Fruit fly (Drosophila melanogaster) whole organism, pupa: ENCODE results near the gene CG11882.

Source experiments
- CG10348 ChIP-seq: fragments of 200-800 bp; sonication (Bioruptor generic); IDR thresholded peaks from 2 replicates; pipeline ENCODE4 v1.3.6; 2022; ENCODE audit warnings: missing biosample characterization, missing genetic modification characterization
- CG12605 ChIP-seq: fragments of 200-800 bp; sonication (Bioruptor generic); IDR thresholded peaks from 2 replicates; pipeline ENCODE4 v1.3.6; 2022; ENCODE audit warnings: missing biosample characterization, missing genetic modification characterization
- CG13204 ChIP-seq: fragments of 200-800 bp; sonication (Bioruptor generic); optimal IDR thresholded peaks from 2 replicates; lab custom pipeline; 2018; ENCODE audit warnings: missing biosample characterization, mild to moderate bottlenecking, missing genetic modification characterization, moderate library complexity
- CG14655 ChIP-seq: fragments of 200-800 bp; sonication (Bioruptor generic); optimal IDR thresholded peaks from 3 replicates; lab custom pipeline; 2017; ENCODE audit warnings: mild to moderate bottlenecking, missing biosample characterization, missing genetic modification reagents, missing genetic modification characterization
- CG15710 ChIP-seq: fragments of 200-800 bp; sonication (Bioruptor generic); optimal IDR thresholded peaks from 2 replicates; lab custom pipeline; 2018; ENCODE audit warnings: missing biosample characterization, mild to moderate bottlenecking, missing genetic modification characterization, moderate library complexity
- CG17806 ChIP-seq: fragments of 200-800 bp; sonication (Bioruptor generic); optimal IDR thresholded peaks from 2 replicates; lab custom pipeline; 2018; ENCODE audit warnings: missing biosample characterization, mild to moderate bottlenecking, missing genetic modification characterization, moderate library complexity
- CG32121 ChIP-seq: fragments of 200-800 bp; sonication (Bioruptor generic); IDR thresholded peaks from 2 replicates; pipeline ENCODE4 v1.3.6; 2022; ENCODE audit warnings: missing biosample characterization, missing genetic modification characterization
- CG34367 ChIP-seq: fragments of 200-800 bp; sonication (Bioruptor generic); optimal IDR thresholded peaks from 2 replicates; lab custom pipeline; 2018; ENCODE audit warnings: missing biosample characterization, mild to moderate bottlenecking, missing genetic modification characterization
- CG4496 ChIP-seq: fragments of 200-800 bp; sonication (Bioruptor generic); IDR thresholded peaks from 3 replicates; pipeline ENCODE4 v1.3.6; 2022; ENCODE audit warnings: missing biosample characterization, missing genetic modification characterization
- CG8159 ChIP-seq: fragments of 200-800 bp; sonication (Bioruptor generic); optimal IDR thresholded peaks from 3 replicates; lab custom pipeline; 2018; ENCODE audit warnings: missing biosample characterization, mild to moderate bottlenecking, missing genetic modification characterization, moderate library complexity
- CG8301 ChIP-seq: fragments of 200-800 bp; sonication (Bioruptor generic); optimal IDR thresholded peaks from 2 replicates; lab custom pipeline; 2018; ENCODE audit warnings: missing biosample characterization, mild to moderate bottlenecking, missing genetic modification characterization
- CG9948 ChIP-seq: fragments of 200-800 bp; sonication (Bioruptor generic); optimal IDR thresholded peaks from 2 replicates; lab custom pipeline; 2018; ENCODE audit warnings: missing biosample characterization, mild to moderate bottlenecking, missing genetic modification characterization, moderate library complexity
- D1 ChIP-seq: fragments of 200-800 bp; sonication (Bioruptor generic); optimal IDR thresholded peaks from 2 replicates; lab custom pipeline; 2018; ENCODE audit warnings: missing biosample characterization, mild to moderate bottlenecking, missing genetic modification characterization, moderate library complexity
- EcR ChIP-seq: fragments of 200-800 bp; sonication (Bioruptor generic); optimal IDR thresholded peaks from 3 replicates; lab custom pipeline; 2019; ENCODE audit warnings: missing biosample characterization, missing genetic modification characterization, mild to moderate bottlenecking, moderate library complexity, missing genetic modification reagents
- Ets98B ChIP-seq: fragments of 200-800 bp; sonication (Bioruptor generic); IDR thresholded peaks from 2 replicates; pipeline ENCODE4 v1.3.6; 2022; ENCODE audit warnings: missing biosample characterization, missing genetic modification characterization
- Pif1A ChIP-seq: fragments of 200-800 bp; sonication (Bioruptor generic); optimal IDR thresholded peaks from 3 replicates; lab custom pipeline; 2016; ENCODE audit warnings: missing biosample characterization, missing genetic modification characterization
- Pif1B ChIP-seq: fragments of 200-800 bp; sonication (Bioruptor generic); optimal IDR thresholded peaks from 3 replicates; lab custom pipeline; 2016; ENCODE audit warnings: missing biosample characterization, missing genetic modification characterization
- Snoo ChIP-seq: fragments of 200-800 bp; sonication (Bioruptor generic); optimal IDR thresholded peaks from 3 replicates; lab custom pipeline; 2017; ENCODE audit warnings: missing biosample characterization, mild to moderate bottlenecking, missing genetic modification characterization, inconsistent platforms
- fd96Ca ChIP-seq: fragments of 200-800 bp; sonication (Bioruptor generic); IDR thresholded peaks from 3 replicates; pipeline ENCODE4 v1.3.6; 2022; ENCODE audit warnings: missing biosample characterization, missing genetic modification characterization
- gl ChIP-seq: fragments of 200-800 bp; sonication (Bioruptor generic); optimal IDR thresholded peaks from 2 replicates; lab custom pipeline; 2018; ENCODE audit warnings: missing biosample characterization, mild to moderate bottlenecking, missing genetic modification characterization
- rn ChIP-seq: fragments of 200-800 bp; sonication (Bioruptor generic); IDR thresholded peaks from 2 replicates; pipeline ENCODE4 v1.3.6; 2022; ENCODE audit warnings: missing biosample characterization, missing genetic modification characterization

The CG11882 gene

DNA sequence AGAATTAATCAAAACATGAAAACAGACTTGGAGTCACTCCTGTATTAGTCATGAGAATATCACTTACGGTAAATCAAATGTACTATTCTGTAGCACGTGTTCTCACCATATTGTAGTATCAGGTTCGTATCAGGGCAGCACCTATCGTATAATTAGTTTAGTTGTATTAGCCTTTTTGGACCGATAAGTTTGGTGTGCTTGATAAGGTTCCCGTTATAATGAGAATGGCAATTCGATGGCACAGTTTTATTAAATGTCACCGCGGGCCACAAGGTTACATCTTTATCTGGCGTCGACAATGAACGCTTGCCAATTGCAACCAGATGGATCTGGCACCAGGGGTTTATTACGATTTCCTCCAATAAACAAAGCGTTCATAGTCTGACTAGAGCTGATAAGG lies 10.7 kb upstream of the CG11882 start:
- TF ChIP-seq Pif1B (no peak), gl (no peak), CG8159 (no peak), CG9948 (tag; lab: Kevin White, UChicago) (no peak), EcR (GFP tag; lab: Kevin White, UChicago) (no peak), Snoo (no peak), Ets98B (GFP tag; lab: Robert Waterston, UW) (no peak), CG8301 (tag; lab: Kevin White, UChicago) (no peak), fd96Ca (no peak), rn (no peak), CG10348 (no peak), CG34367 (tag; lab: Kevin White, UChicago) (no peak), CG32121 (GFP tag; lab: Robert Waterston, UW) (no peak), CG14655 (GFP tag; lab: Kevin White, UChicago) (no peak), CG17806 (no peak), CG13204 (GFP tag; lab: Kevin White, UChicago) (no peak), Pif1A (no peak), D1 (tag; lab: Kevin White, UChicago) (no peak), CG12605 (GFP tag; lab: Robert Waterston, UW) (no peak)

DNA sequence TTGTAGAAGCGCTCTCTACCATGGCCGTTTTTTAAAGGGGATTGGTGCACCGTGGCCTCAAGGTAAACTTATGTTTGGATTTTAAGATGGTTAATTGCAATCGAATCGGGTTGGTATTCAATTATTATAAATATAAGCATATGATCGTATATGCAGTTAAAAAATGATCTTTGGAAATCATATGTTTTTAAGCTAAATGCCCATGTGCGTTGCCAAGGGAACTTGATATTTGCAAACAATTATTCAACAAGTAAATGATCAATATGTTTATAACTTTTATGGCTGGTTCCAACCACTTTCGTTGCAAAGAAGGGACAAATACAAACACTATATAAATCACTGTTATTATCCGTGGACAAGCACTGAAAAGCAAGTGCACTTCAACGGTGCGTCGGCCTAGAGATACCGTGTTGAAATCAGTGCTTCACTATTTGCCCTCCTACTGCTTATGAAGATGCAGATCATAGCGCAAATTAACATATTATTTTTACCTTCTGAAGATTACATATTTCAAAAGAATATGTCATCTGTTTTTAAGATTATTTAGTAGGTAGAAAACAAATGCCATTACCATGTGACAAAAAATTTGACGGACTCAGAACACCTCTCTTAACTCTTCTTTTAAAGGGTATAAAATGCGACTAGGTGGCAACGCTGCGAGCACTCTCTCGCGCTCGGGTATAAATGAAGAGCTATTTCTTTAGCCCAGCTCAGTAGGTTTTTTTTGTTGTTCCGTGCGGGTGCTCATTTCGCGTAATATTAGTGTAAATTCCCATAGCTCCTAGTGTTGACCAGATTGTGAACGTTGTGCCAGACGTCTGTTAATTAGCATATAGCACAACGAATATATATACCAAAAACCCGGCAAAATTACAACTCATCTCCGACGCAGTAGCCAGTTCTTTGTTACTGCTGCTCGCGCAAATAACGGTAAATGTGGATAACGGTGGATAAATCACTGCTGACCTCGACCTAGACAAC lies 9.7 kb upstream of the CG11882 start, which contains the start of gene rdog:
rdog (plus strand) TSS at position 705 of the 981 bp plus-strand sequence.
- TF ChIP-seq EcR (GFP tag; lab: Kevin White, UChicago) = peak; percentile 41
- TF ChIP-seq CG12605 (GFP tag; lab: Robert Waterston, UW) = no peak
- TF ChIP-seq fd96Ca = peak; percentile 26; the same call in 1 of the 3 replicates
- TF ChIP-seq CG17806 = peak; percentile 71
- TF ChIP-seq CG15710 (tag; lab: Kevin White, UChicago) = peak; percentile 77
- peak; percentile 40 for TF ChIP-seq Ets98B (GFP tag; lab: Robert Waterston, UW)
- peak; percentile 60 for TF ChIP-seq Pif1B
- TF ChIP-seq CG8159 = peak; percentile 80
- TF ChIP-seq CG10348 = 0 out of 2 replicates have a peak, but pooled peaks have one; percentile 33
- peak; percentile 72 for TF ChIP-seq CG34367 (tag; lab: Kevin White, UChicago)
- peak; percentile 18 for TF ChIP-seq gl
- TF ChIP-seq Pif1A = no peak
- TF ChIP-seq CG4496 (GFP tag; lab: Robert Waterston, UW) = peak; percentile 59
- peak; percentile 73 for TF ChIP-seq CG9948 (tag; lab: Kevin White, UChicago)
- TF ChIP-seq CG14655 (GFP tag; lab: Kevin White, UChicago) = no peak
- TF ChIP-seq CG8301 (tag; lab: Kevin White, UChicago) = peak; percentile 78
- no peak for TF ChIP-seq CG13204 (GFP tag; lab: Kevin White, UChicago)
- TF ChIP-seq Snoo = peak; percentile 82
- TF ChIP-seq, all 21 proteins: peak for 14

DNA sequence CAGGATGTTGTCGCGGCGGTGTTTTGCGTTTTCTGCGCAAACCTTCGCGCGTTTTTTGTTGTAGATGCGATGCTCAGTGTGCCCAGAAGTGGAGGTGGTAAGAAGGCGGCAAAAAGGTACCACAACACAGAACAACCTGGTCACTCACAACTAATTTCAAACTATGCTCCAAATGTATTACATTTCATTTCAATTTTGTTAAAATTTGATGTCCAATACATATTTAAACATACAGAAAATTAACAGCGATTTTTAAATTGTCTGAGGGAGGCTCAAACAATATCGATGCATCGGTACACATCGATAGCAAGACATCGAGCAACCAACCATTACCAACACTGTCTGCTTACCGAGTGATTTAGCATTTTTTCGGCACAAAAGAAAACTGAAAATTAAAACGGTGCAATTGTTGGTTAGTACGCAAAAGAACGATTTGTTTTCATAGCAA lies 5.2 kb upstream of the CG11882 start, which contains the start of the genes Slbp and Rpn2:
Slbp (minus strand) TSS at position 70 of the 448 bp plus-strand sequence.
Rpn2 (plus strand) TSS at position 328 of the 448 bp plus-strand sequence.
- TF ChIP-seq Snoo = peak; percentile 23
- peak; percentile 28 for TF ChIP-seq CG15710 (tag; lab: Kevin White, UChicago)
- peak; percentile 24 for TF ChIP-seq CG8159
- TF ChIP-seq CG12605 (GFP tag; lab: Robert Waterston, UW) = no peak
- TF ChIP-seq, all 21 proteins: peak for 3

DNA sequence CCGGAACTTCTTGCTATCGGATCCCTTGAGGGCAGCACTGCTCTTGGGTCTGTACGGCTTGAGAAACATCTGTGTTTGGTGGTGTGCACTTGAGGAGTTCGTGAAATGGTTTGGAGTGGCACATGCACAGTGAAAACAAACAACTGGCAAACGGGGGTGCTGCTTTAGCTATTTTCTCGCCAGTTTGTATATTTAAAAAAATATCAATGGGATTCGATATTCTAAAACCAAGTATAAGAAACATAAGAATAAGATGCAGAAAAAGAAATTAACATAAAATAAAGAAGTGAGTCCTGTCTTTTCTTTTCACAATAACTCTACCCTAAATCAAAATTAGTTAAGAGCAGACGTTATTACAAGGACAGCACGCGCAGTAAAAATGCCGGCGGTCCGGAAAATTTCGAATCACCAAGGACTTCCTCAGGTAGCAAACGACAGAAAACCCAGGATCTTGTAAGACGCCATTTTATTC lies 3.7 kb upstream of the CG11882 start, which contains the start of gene eIF2D:
eIF2D (minus strand) TSS at position 174 of the 472 bp plus-strand sequence.
- TF ChIP-seq Ets98B (GFP tag; lab: Robert Waterston, UW) (peak; percentile 73), Pif1A (no peak), CG15710 (tag; lab: Kevin White, UChicago) (peak; percentile 42), CG13204 (GFP tag; lab: Kevin White, UChicago) (no peak), CG17806 (peak; percentile 49), Snoo (peak; percentile 49), EcR (GFP tag; lab: Kevin White, UChicago) (no peak), CG14655 (GFP tag; lab: Kevin White, UChicago) (no peak), CG12605 (GFP tag; lab: Robert Waterston, UW) (peak; percentile 66), CG32121 (GFP tag; lab: Robert Waterston, UW) (peak; percentile 50), CG8301 (tag; lab: Kevin White, UChicago) (peak; percentile 61), CG34367 (tag; lab: Kevin White, UChicago) (peak; percentile 28), D1 (tag; lab: Kevin White, UChicago) (no peak), CG4496 (GFP tag; lab: Robert Waterston, UW) (peak; percentile 68; the same call in 2 of the 3 replicates), fd96Ca (peak; percentile 52; the same call in 1 of the 3 replicates), CG8159 (peak; percentile 59), Pif1B (no peak), CG10348 (no peak), CG9948 (tag; lab: Kevin White, UChicago) (peak; percentile 20)
- TF ChIP-seq, all 21 proteins: peak for 12

DNA sequence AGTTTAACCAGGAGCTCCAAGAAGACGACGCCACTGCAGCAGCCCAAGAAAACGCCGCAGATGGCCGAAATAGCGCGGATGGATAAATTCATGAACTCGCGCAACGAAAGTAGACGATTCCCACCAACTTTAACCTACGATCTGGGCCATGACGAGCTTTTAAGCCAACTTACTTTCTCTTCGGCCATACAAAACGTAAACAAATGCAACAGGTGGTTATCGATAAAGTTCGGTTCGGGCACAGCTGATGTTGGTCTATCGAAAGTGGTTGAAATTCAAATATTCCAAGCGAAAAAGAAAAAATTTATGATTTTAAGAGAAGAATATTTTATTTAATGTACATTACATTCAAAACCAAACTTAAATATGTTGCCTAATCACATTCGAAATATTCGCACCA lies 1.3 kb downstream of the CG11882 start, which contains the start of gene CG14511:
CG14511 (minus strand) TSS at position 184 of the 400 bp plus-strand sequence.
- no peak for TF ChIP-seq gl
- peak; percentile 40; the same call in 1 of the 2 replicates for TF ChIP-seq CG12605 (GFP tag; lab: Robert Waterston, UW)
